Fruit fly (Drosophila melanogaster): ENCODE measurements around the gene CG32719.

dm6 chrX:7562622-7563021 lies 14.8 kb upstream of the CG32719 start:
- no peak for TF ChIP-seq tj (GFP tag; optimal IDR thresholded peaks at IDR 0.05)
- TF ChIP-seq ovo (GFP tag; optimal IDR thresholded peaks at IDR 0.05) = no peak
- TF ChIP-seq CG12768 (GFP tag; optimal IDR thresholded peaks at IDR 0.05) = no peak
- TF ChIP-seq toe (GFP tag; optimal IDR thresholded peaks at IDR 0.05) = no peak
- no peak for TF ChIP-seq CG7045 (GFP tag; optimal IDR thresholded peaks at IDR 0.05)
- TF ChIP-seq Hr96 (GFP tag; optimal IDR thresholded peaks at IDR 0.05) = no peak
- TF ChIP-seq CG5204 (GFP tag; optimal IDR thresholded peaks at IDR 0.05) = no peak

All from whole organism, adult.